Worm (Caenorhabditis elegans) whole organism, L1 larva: Measurements from ENCODE around the gene C24H11.1.
A peak's percentile ranks its signal among the peaks of the same experiment; 100 is the strongest.

Source experiments
- C16A3.4 ChIP-seq: fragments of 150-350 bp; optimal IDR thresholded peaks from 2 replicates; lab custom pipeline; 2014; ENCODE audit warnings: missing biosample characterization, missing genetic modification characterization
- Y116A8C.19 ChIP-seq: sonication (generic microtip); optimal IDR thresholded peaks from 2 replicates; lab custom pipeline; 2016; ENCODE audit warnings: missing compliant biosample characterization, missing genetic modification characterization, borderline replicate concordance
- alr-1 ChIP-seq: fragments of 200-800 bp; sonication (Bioruptor generic); optimal IDR thresholded peaks from 2 replicates; lab custom pipeline; 2018; ENCODE audit warnings: borderline replicate concordance, mild to moderate bottlenecking, missing genetic modification characterization, missing compliant biosample characterization
- ama-1 ChIP-seq: fragments of 150-350 bp; optimal IDR thresholded peaks from 2 replicates; lab custom pipeline; 2014
- blmp-1 ChIP-seq: fragments of 150-350 bp; optimal IDR thresholded peaks from 2 replicates; lab custom pipeline; 2014; ENCODE audit warnings: missing biosample characterization, missing genetic modification characterization
- ceh-82 ChIP-seq, 3 experiments: fragments of 150-350 bp in 1 of 3; sonication (generic microtip) in 2 of 3; optimal IDR thresholded peaks; 2 replicates each; lab custom pipeline; 2014 to 2017; ENCODE audit warnings: missing biosample characterization in 3 of 3, missing genetic modification characterization in 3 of 3
- dsc-1 ChIP-seq: sonication (generic microtip); optimal IDR thresholded peaks from 2 replicates; lab custom pipeline; 2016; ENCODE audit warnings: mild to moderate bottlenecking, missing genetic modification characterization, missing compliant biosample characterization
- efl-1 ChIP-seq, 4 experiments: fragments of 150-350 bp; optimal IDR thresholded peaks in 3 of 4; peaks in 1 of 4; 1 replicate in 1 of 4; 2 replicates in 3 of 4; lab custom pipeline; 2014; ENCODE audit warnings: missing biosample characterization in 2 of 4, missing genetic modification characterization in 2 of 4, missing genetic modification reagents in 2 of 4
- efl-3 ChIP-seq: fragments of 200-800 bp; sonication (Bioruptor generic); optimal IDR thresholded peaks from 2 replicates; lab custom pipeline; 2018; ENCODE audit warnings: mild to moderate bottlenecking, missing genetic modification characterization, missing compliant biosample characterization
- egl-13 ChIP-seq: sonication (generic microtip); optimal IDR thresholded peaks from 2 replicates; lab custom pipeline; 2016; ENCODE audit warnings: missing genotype, missing genetic modification reagents, missing genetic modification characterization, missing compliant biosample characterization
- egl-27 ChIP-seq, 2 experiments: fragments of 150-350 bp in 1 of 2; sonication (generic microtip); optimal IDR thresholded peaks; 3 replicates each; lab custom pipeline; 2017 to 2018; ENCODE audit warnings: missing biosample characterization in 2 of 2, missing genetic modification characterization in 2 of 2, missing genetic modification reagents in 2 of 2
- ets-5 ChIP-seq: fragments of 200-800 bp; sonication (Bioruptor generic); IDR thresholded peaks from 2 replicates; pipeline ENCODE4 v1.3.6; 2022; ENCODE audit warnings: missing genetic modification characterization, missing compliant biosample characterization
- fkh-8 ChIP-seq: sonication (generic microtip); optimal IDR thresholded peaks from 2 replicates; lab custom pipeline; 2016; ENCODE audit warnings: mild to moderate bottlenecking, missing genetic modification characterization, missing compliant biosample characterization
- fos-1 ChIP-seq: fragments of 150-350 bp; optimal IDR thresholded peaks from 2 replicates; lab custom pipeline; 2014; ENCODE audit warnings: missing biosample characterization, missing genetic modification characterization
- grh-1 ChIP-seq: fragments of 200-800 bp; sonication (Bioruptor generic); IDR thresholded peaks from 2 replicates; pipeline ENCODE4 v1.3.6; 2022; ENCODE audit warnings: missing genetic modification reagents, missing genetic modification characterization, missing compliant biosample characterization
- hpl-2 ChIP-seq: fragments of 150-350 bp; optimal IDR thresholded peaks from 2 replicates; lab custom pipeline; 2014; ENCODE audit warnings: missing biosample characterization, missing genetic modification reagents, missing genetic modification characterization
- jun-1 ChIP-seq: fragments of 150-350 bp; optimal IDR thresholded peaks from 2 replicates; lab custom pipeline; 2014; ENCODE audit warnings: missing biosample characterization, missing genetic modification reagents, missing genetic modification characterization
- lin-14 ChIP-seq: fragments of 200-800 bp; sonication (Bioruptor generic); optimal IDR thresholded peaks from 2 replicates; lab custom pipeline; 2018; ENCODE audit warnings: mild to moderate bottlenecking, missing genetic modification characterization, moderate library complexity, missing compliant biosample characterization
- lin-15B ChIP-seq: fragments of 150-350 bp; sonication (generic microtip); optimal IDR thresholded peaks from 3 replicates; lab custom pipeline; 2014; ENCODE audit warnings: missing biosample characterization, missing genetic modification characterization
- lir-3 ChIP-seq: sonication (generic microtip); optimal IDR thresholded peaks from 2 replicates; lab custom pipeline; 2016; ENCODE audit warnings: mild to moderate bottlenecking, missing genetic modification characterization, moderate library complexity, missing compliant biosample characterization; ENCODE audit not compliant: poor library complexity
- lsy-2 ChIP-seq, 2 experiments: fragments of 150-350 bp; optimal IDR thresholded peaks; 2 replicates each; lab custom pipeline; 2014; ENCODE audit warnings: missing biosample characterization in 2 of 2, missing genetic modification characterization in 2 of 2
- mab-9 ChIP-seq: fragments of 200-800 bp; sonication (Bioruptor generic); IDR thresholded peaks from 2 replicates; pipeline ENCODE4 v1.3.6; 2022; ENCODE audit warnings: missing genetic modification reagents, missing genetic modification characterization, missing compliant biosample characterization
- mep-1 ChIP-seq: fragments of 150-350 bp; optimal IDR thresholded peaks from 2 replicates; lab custom pipeline; 2014; ENCODE audit warnings: missing biosample characterization, missing genetic modification characterization
- nhr-237 ChIP-seq: fragments of 150-350 bp; optimal IDR thresholded peaks from 2 replicates; lab custom pipeline; 2014; ENCODE audit warnings: missing biosample characterization, missing genetic modification characterization
- nhr-47 ChIP-seq: sonication (generic microtip); optimal IDR thresholded peaks from 2 replicates; lab custom pipeline; 2016; ENCODE audit warnings: mild to moderate bottlenecking, missing genetic modification characterization, moderate library complexity, missing compliant biosample characterization
- nhr-71 ChIP-seq: sonication (generic microtip); optimal IDR thresholded peaks from 2 replicates; lab custom pipeline; 2016; ENCODE audit warnings: mild to moderate bottlenecking, missing genetic modification characterization, moderate library complexity, missing compliant biosample characterization
- nhr-77 ChIP-seq: fragments of 150-350 bp; optimal IDR thresholded peaks from 2 replicates; lab custom pipeline; 2014; ENCODE audit warnings: missing biosample characterization, missing genetic modification characterization
- nhr-85 ChIP-seq: sonication (generic microtip); peaks from one replicate; lab custom pipeline; 2016; ENCODE audit warnings: missing genetic modification characterization, inconsistent platforms, missing compliant biosample characterization
- skn-1 ChIP-seq: fragments of 150-350 bp; optimal IDR thresholded peaks from 2 replicates; lab custom pipeline; 2014; ENCODE audit warnings: missing biosample characterization, missing genetic modification characterization
- sox-4 ChIP-seq: sonication (generic microtip); optimal IDR thresholded peaks from 2 replicates; lab custom pipeline; 2016; ENCODE audit warnings: missing genetic modification characterization, missing compliant biosample characterization
- unc-130 ChIP-seq: fragments of 150-350 bp; optimal IDR thresholded peaks from 2 replicates; lab custom pipeline; 2017; ENCODE audit warnings: missing biosample characterization, missing genetic modification characterization, inconsistent platforms
- unc-86 ChIP-seq: sonication (generic microtip); optimal IDR thresholded peaks from 2 replicates; lab custom pipeline; 2016; ENCODE audit warnings: missing genetic modification characterization, missing compliant biosample characterization

Gene C24H11.1

DNA sequence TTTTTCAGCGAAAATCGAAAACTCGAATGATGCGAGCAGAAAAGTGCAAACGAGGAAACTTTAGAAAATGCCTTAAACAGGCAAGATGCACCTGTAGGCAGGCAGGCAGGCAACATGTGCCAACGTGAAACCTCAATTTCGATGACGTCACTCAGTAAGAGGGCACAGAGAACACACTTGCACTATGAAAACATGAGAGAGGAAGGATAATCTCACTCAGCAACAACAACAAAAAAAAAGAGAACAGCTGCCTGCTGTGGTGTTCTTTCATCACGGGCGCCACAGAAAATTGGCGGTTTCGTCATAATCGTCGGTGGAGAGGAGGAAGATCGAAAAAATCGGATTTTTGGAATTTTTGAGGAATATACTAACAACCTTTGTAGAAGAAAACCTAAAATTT is 46.7 kb downstream of the C24H11.1 start (continued):
- TF ChIP-seq unc-86 (tag; lab: Kevin White, UChicago), result no peak
- TF ChIP-seq grh-1 (GFP tag; lab: Robert Waterston, UW), result no peak
- TF ChIP-seq unc-130, result no peak
- TF ChIP-seq nhr-47 (tag; lab: Kevin White, UChicago), result no peak
- TF ChIP-seq fos-1, result no peak
- no peak for TF ChIP-seq efl-3
- no peak for TF ChIP-seq jun-1
- no peak for TF ChIP-seq nhr-77 (tag; lab: Kevin White, UChicago)
- TF ChIP-seq nhr-85, result no peak
- no peak for TF ChIP-seq ets-5
- no peak for TF ChIP-seq hpl-2 (GFP tag; lab: Kevin White, UChicago)

DNA sequence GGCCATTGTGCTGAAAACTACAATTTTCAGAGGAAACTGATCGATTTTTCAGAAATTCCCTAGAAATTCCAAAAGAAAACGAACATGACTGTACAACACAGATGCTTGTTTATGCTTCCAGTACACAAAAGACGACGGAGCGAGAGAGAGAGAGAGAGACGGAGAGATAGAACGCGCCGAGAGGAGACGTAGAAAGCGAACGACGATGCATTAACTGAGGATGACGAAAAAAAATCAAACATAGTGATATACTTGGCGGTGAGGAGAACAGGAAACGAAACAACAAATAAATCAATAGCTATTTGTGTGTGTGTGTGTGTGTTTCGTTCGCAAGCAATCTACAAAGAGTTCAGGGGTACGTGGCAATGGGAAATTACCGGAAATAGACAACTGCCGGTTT is 47.3 kb downstream of the C24H11.1 start:
- TF ChIP-seq mab-9 (GFP tag; lab: Robert Waterston, UW), result no peak
- peak; percentile 71 for TF ChIP-seq blmp-1 (tag; lab: Kevin White, UChicago)
- peak; percentile 15 for TF ChIP-seq mep-1 (tag; lab: Kevin White, UChicago)
- TF ChIP-seq alr-1, result no peak
- peak; percentile 53 for TF ChIP-seq lin-14 (GFP tag; lab: Kevin White, UChicago)
- TF ChIP-seq efl-1 (optimal IDR thresholded peaks at IDR 0.05; lab: Kevin White, UChicago), result peak in 1 of 2 experiments; percentile 30
- no peak for TF ChIP-seq efl-1 (GFP tag; optimal IDR thresholded peaks at IDR 0.05 in 1 of 2; lab: Kevin White, UChicago)
- TF ChIP-seq lsy-2 (tag; optimal IDR thresholded peaks at IDR 0.05; lab: Kevin White, UChicago), result peak in 1 of 2 experiments; percentile 34
- TF ChIP-seq, all 84 proteins: peak for 5

DNA sequence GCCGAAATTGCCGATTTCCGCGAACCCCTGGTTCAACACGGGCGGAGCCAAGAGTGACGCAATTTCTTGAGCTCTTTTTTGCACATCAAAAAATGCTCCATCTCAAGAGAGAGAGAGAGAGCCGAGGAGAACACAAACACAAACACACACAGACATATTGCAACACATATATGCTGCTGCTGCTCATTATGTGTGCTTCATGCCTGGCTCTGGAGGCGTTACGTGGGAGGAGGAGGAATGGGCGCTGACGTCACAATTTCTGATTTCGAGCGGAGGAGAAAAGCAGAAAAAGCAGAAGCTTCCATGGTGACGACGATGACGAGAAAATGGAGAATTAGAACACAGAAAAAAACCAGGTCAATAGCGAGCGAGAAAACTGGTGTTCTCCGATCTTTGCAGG is 48.6 kb downstream of the C24H11.1 start:
- TF ChIP-seq Y116A8C.19 (tag; lab: Kevin White, UChicago) (no peak), lsy-2 (tag; optimal IDR thresholded peaks at IDR 0.05; lab: Kevin White, UChicago) (peak in 1 of 2 experiments; percentile 40), nhr-47 (tag; lab: Kevin White, UChicago) (peak; percentile 17), nhr-71 (tag; lab: Kevin White, UChicago) (peak; percentile 55), lin-14 (GFP tag; lab: Kevin White, UChicago) (peak; percentile 59), alr-1 (no peak), nhr-237 (tag; lab: Kevin White, UChicago) (no peak), ama-1 (lab: Kevin White, UChicago) (no peak), egl-13 (tag; lab: Kevin White, UChicago) (peak; percentile 15), fkh-8 (tag; lab: Kevin White, UChicago) (peak; percentile 83), sox-4 (tag; lab: Kevin White, UChicago) (peak; percentile 31), lin-15B (tag; lab: Kevin White, UChicago) (no peak), lir-3 (tag; lab: Kevin White, UChicago) (no peak), dsc-1 (peak; percentile 31), C16A3.4 (no peak), egl-27 (tag; optimal IDR thresholded peaks at IDR 0.05; lab: Kevin White, UChicago) (no peak)

DNA sequence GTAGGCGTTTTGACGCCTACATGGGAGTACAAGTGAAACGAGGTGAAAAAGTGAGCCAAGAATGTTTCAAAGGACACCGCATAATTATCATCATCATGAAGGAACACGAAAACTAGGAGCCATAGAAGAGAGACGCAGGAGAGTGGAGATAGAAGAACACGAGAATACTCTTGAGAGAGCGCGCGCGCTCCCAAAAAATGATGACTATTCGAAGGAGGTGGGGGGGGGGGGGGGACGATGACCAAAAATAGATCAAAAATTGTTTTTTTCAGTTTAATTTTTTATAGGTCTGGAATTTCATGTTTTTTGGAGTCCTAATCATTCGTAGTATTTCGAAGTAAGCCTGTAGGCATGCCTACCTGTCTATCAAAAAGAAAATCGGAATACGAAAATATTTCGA is 49.3 kb downstream of the C24H11.1 start:
- TF ChIP-seq skn-1 (tag; lab: Kevin White, UChicago) (peak; percentile 97), ceh-82 (tag; optimal IDR thresholded peaks at IDR 0.05; lab: Kevin White, UChicago) (no peak)
